Worm (Caenorhabditis elegans) whole organism, early embryonic: ENCODE measurements around the gene T07H8.11.

Experiments used
- B0310.2 ChIP-seq: sonication (generic microtip); optimal IDR thresholded peaks from 2 replicates; lab custom pipeline; 2016; ENCODE audit warnings: mild to moderate bottlenecking, missing genetic modification characterization, missing compliant biosample characterization
- F13C5.2 ChIP-seq: sonication (generic microtip); optimal IDR thresholded peaks from 2 replicates; lab custom pipeline; 2017; ENCODE audit warnings: mild to moderate bottlenecking, missing genetic modification characterization, inconsistent platforms, missing compliant biosample characterization
- ama-1 ChIP-seq: fragments of 150-350 bp; optimal IDR thresholded peaks from 2 replicates; lab custom pipeline; 2014
- ceh-13 ChIP-seq: fragments of 200-800 bp; sonication (Bioruptor generic); optimal IDR thresholded peaks from 2 replicates; lab custom pipeline; 2018; ENCODE audit warnings: mild to moderate bottlenecking, missing genetic modification characterization, missing compliant biosample characterization
- ceh-36 ChIP-seq: sonication (generic microtip); optimal IDR thresholded peaks from 2 replicates; lab custom pipeline; 2016; ENCODE audit warnings: missing genetic modification characterization, inconsistent platforms, missing compliant biosample characterization
- flt-1 ChIP-seq: fragments of 200-800 bp; sonication (Bioruptor generic); IDR thresholded peaks from 2 replicates; pipeline ENCODE4 v1.3.6; 2022; ENCODE audit warnings: missing genetic modification characterization, missing compliant biosample characterization
- hmg-4 ChIP-seq: fragments of 200-800 bp; sonication (Bioruptor generic); optimal IDR thresholded peaks from 2 replicates; lab custom pipeline; 2018; ENCODE audit warnings: mild to moderate bottlenecking, missing genetic modification characterization, missing compliant biosample characterization
- hnd-1 ChIP-seq: sonication (generic microtip); optimal IDR thresholded peaks from 2 replicates; lab custom pipeline; 2016; ENCODE audit warnings: missing genetic modification characterization, missing compliant biosample characterization
- pes-1 ChIP-seq: fragments of 200-800 bp; sonication (Bioruptor generic); IDR thresholded peaks from 2 replicates; pipeline ENCODE4 v1.3.6; 2022; ENCODE audit warnings: missing genetic modification reagents, missing genetic modification characterization, missing compliant biosample characterization
- scrt-1 ChIP-seq: fragments of 200-800 bp; sonication (Bioruptor generic); IDR thresholded peaks from 2 replicates; pipeline ENCODE4 v1.3.6; 2022; ENCODE audit warnings: missing genetic modification characterization, missing compliant biosample characterization
- sea-1 ChIP-seq: fragments of 200-800 bp; sonication (Bioruptor generic); conservative IDR thresholded peaks from 2 replicates; pipeline ENCODE4 v1.3.6; 2022; ENCODE audit warnings: missing genetic modification characterization, missing compliant biosample characterization
- tbx-11 ChIP-seq: fragments of 200-800 bp; sonication (Bioruptor generic); IDR thresholded peaks from 2 replicates; pipeline ENCODE4 v1.3.6; 2022; ENCODE audit warnings: missing genetic modification characterization, missing compliant biosample characterization
- tbx-37 ChIP-seq: fragments of 200-800 bp; sonication (Bioruptor generic); conservative IDR thresholded peaks from 2 replicates; pipeline ENCODE4 v1.3.6; 2022; ENCODE audit warnings: missing genetic modification reagents, missing genetic modification characterization, missing compliant biosample characterization
- tra-4 ChIP-seq: sonication (generic microtip); optimal IDR thresholded peaks from 2 replicates; lab custom pipeline; 2017; ENCODE audit warnings: missing genetic modification characterization, missing compliant biosample characterization

DNA sequence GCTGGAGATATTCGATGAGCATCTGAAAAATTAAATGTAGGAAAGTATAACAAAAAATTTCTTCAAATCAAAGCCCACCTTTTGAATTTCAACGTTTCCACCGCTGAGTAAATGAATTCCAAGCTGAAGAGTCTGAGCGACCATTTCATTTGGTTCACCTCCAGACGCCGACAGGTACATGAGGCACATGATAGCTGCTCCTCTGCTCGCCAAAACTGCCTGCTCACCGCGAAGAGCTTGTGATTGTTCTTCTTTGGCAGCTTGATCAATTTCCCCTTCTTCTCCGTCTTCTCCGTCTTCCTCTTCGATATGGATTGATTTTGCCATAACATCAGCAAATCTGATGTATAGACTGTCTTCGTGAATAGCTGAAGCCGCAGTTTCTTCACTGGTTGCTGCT lies 44.8 kb downstream of the T07H8.11 start:
- TF ChIP-seq ama-1 (lab: Kevin White, UChicago) (no peak), pes-1 (GFP tag; lab: Robert Waterston, UW) (no peak), flt-1 (GFP tag; lab: Robert Waterston, UW) (no peak), sea-1 (GFP tag; lab: Robert Waterston, UW) (no peak), tbx-37 (GFP tag; lab: Robert Waterston, UW) (no peak), B0310.2 (no peak), ceh-36 (tag; lab: Kevin White, UChicago) (no peak), F13C5.2 (tag; lab: Kevin White, UChicago) (no peak), tbx-11 (GFP tag; lab: Robert Waterston, UW) (no peak), tra-4 (tag; lab: Kevin White, UChicago) (no peak), ceh-13 (GFP tag; lab: Kevin White, UChicago) (no peak), scrt-1 (GFP tag; lab: Robert Waterston, UW) (no peak), hnd-1 (tag; lab: Kevin White, UChicago) (no peak), hmg-4 (GFP tag; lab: Kevin White, UChicago) (no peak)
